Worm (Caenorhabditis elegans) whole organism, L1 larva: ENCODE data around the gene dyf-6.
A peak's percentile ranks its signal among the peaks of the same experiment; 100 is the strongest.

Experiments used
- C04F5.9 ChIP-seq: sonication (generic microtip); optimal IDR thresholded peaks from 2 replicates; lab custom pipeline; 2016; ENCODE audit warnings: missing genetic modification characterization, missing compliant biosample characterization
- C16A3.4 ChIP-seq: fragments of 150-350 bp; optimal IDR thresholded peaks from 2 replicates; lab custom pipeline; 2014; ENCODE audit warnings: missing biosample characterization, missing genetic modification characterization
- C34B4.2 ChIP-seq: sonication (generic microtip); optimal IDR thresholded peaks from 2 replicates; lab custom pipeline; 2017; ENCODE audit warnings: mild to moderate bottlenecking, missing genetic modification characterization, missing compliant biosample characterization
- F16B12.6 ChIP-seq: fragments of 150-350 bp; optimal IDR thresholded peaks from 2 replicates; lab custom pipeline; 2014; ENCODE audit warnings: missing biosample characterization, missing genetic modification characterization
- ama-1 ChIP-seq: fragments of 150-350 bp; optimal IDR thresholded peaks from 2 replicates; lab custom pipeline; 2014
- blmp-1 ChIP-seq: fragments of 150-350 bp; optimal IDR thresholded peaks from 2 replicates; lab custom pipeline; 2014; ENCODE audit warnings: missing biosample characterization, missing genetic modification characterization
- ceh-8 ChIP-seq: fragments of 200-800 bp; sonication (Bioruptor generic); optimal IDR thresholded peaks from 2 replicates; lab custom pipeline; 2018; ENCODE audit warnings: mild to moderate bottlenecking, missing genetic modification characterization, moderate library complexity, missing compliant biosample characterization
- ceh-82 ChIP-seq, 3 experiments: fragments of 150-350 bp in 1 of 3; sonication (generic microtip) in 2 of 3; optimal IDR thresholded peaks; 2 replicates each; lab custom pipeline; 2014 to 2017; ENCODE audit warnings: missing biosample characterization in 3 of 3, missing genetic modification characterization in 3 of 3
- ces-1 ChIP-seq: fragments of 150-350 bp; optimal IDR thresholded peaks from 2 replicates; lab custom pipeline; 2014; ENCODE audit warnings: missing biosample characterization, missing genetic modification reagents, missing genetic modification characterization
- dpl-1 ChIP-seq, 3 experiments: fragments of 150-350 bp in 2 of 3; sonication (generic microtip) in 1 of 3; optimal IDR thresholded peaks; 2 replicates each; lab custom pipeline; 2014 to 2017; ENCODE audit warnings: missing biosample characterization in 3 of 3, missing genetic modification characterization in 3 of 3, missing genetic modification reagents in 3 of 3
- dsc-1 ChIP-seq: sonication (generic microtip); optimal IDR thresholded peaks from 2 replicates; lab custom pipeline; 2016; ENCODE audit warnings: mild to moderate bottlenecking, missing genetic modification characterization, missing compliant biosample characterization
- efl-1 ChIP-seq, 4 experiments: fragments of 150-350 bp; optimal IDR thresholded peaks in 3 of 4; peaks in 1 of 4; 1 replicate in 1 of 4; 2 replicates in 3 of 4; lab custom pipeline; 2014; ENCODE audit warnings: missing biosample characterization in 2 of 4, missing genetic modification characterization in 2 of 4, missing genetic modification reagents in 2 of 4
- efl-3 ChIP-seq: fragments of 200-800 bp; sonication (Bioruptor generic); optimal IDR thresholded peaks from 2 replicates; lab custom pipeline; 2018; ENCODE audit warnings: mild to moderate bottlenecking, missing genetic modification characterization, missing compliant biosample characterization
- egl-13 ChIP-seq: sonication (generic microtip); optimal IDR thresholded peaks from 2 replicates; lab custom pipeline; 2016; ENCODE audit warnings: missing genotype, missing genetic modification reagents, missing genetic modification characterization, missing compliant biosample characterization
- egl-27 ChIP-seq, 2 experiments: fragments of 150-350 bp in 1 of 2; sonication (generic microtip); optimal IDR thresholded peaks; 3 replicates each; lab custom pipeline; 2017 to 2018; ENCODE audit warnings: missing biosample characterization in 2 of 2, missing genetic modification characterization in 2 of 2, missing genetic modification reagents in 2 of 2
- elt-2 ChIP-seq: sonication (generic microtip); optimal IDR thresholded peaks from 2 replicates; lab custom pipeline; 2016; ENCODE audit warnings: missing genetic modification characterization, mild to moderate bottlenecking, inconsistent platforms, missing compliant biosample characterization, missing genetic modification reagents
- elt-3 ChIP-seq, 6 experiments: fragments of 150-350 bp in 1 of 6; sonication (generic microtip); optimal IDR thresholded peaks; 2 replicates each; lab custom pipeline; 2017 to 2018; ENCODE audit warnings: missing biosample characterization in 6 of 6, missing genetic modification characterization in 6 of 6, inconsistent platforms in 1 of 6
- fkh-10 ChIP-seq: sonication (generic microtip); optimal IDR thresholded peaks from 2 replicates; lab custom pipeline; 2017; ENCODE audit warnings: missing biosample characterization, missing genetic modification reagents, missing genetic modification characterization
- fkh-4 ChIP-seq: sonication (generic microtip); optimal IDR thresholded peaks from 2 replicates; lab custom pipeline; 2016; ENCODE audit warnings: missing compliant biosample characterization, missing genetic modification characterization, borderline replicate concordance
- fkh-8 ChIP-seq: sonication (generic microtip); optimal IDR thresholded peaks from 2 replicates; lab custom pipeline; 2016; ENCODE audit warnings: mild to moderate bottlenecking, missing genetic modification characterization, missing compliant biosample characterization
- grh-1 ChIP-seq: fragments of 200-800 bp; sonication (Bioruptor generic); IDR thresholded peaks from 2 replicates; pipeline ENCODE4 v1.3.6; 2022; ENCODE audit warnings: missing genetic modification reagents, missing genetic modification characterization, missing compliant biosample characterization
- isw-1 ChIP-seq: fragments of 200-800 bp; sonication (Bioruptor generic); IDR thresholded peaks from 2 replicates; pipeline ENCODE4 v1.3.6; 2022; ENCODE audit warnings: missing genetic modification characterization, missing compliant biosample characterization
- jun-1 ChIP-seq: fragments of 150-350 bp; optimal IDR thresholded peaks from 2 replicates; lab custom pipeline; 2014; ENCODE audit warnings: missing biosample characterization, missing genetic modification reagents, missing genetic modification characterization
- lin-14 ChIP-seq: fragments of 200-800 bp; sonication (Bioruptor generic); optimal IDR thresholded peaks from 2 replicates; lab custom pipeline; 2018; ENCODE audit warnings: mild to moderate bottlenecking, missing genetic modification characterization, moderate library complexity, missing compliant biosample characterization
- lin-15B ChIP-seq: fragments of 150-350 bp; sonication (generic microtip); optimal IDR thresholded peaks from 3 replicates; lab custom pipeline; 2014; ENCODE audit warnings: missing biosample characterization, missing genetic modification characterization
- lin-35 ChIP-seq, 2 experiments: fragments of 150-350 bp; optimal IDR thresholded peaks; 2 replicates each; lab custom pipeline; 2014; ENCODE audit warnings: missing biosample characterization in 2 of 2, missing genetic modification characterization in 2 of 2, missing genetic modification reagents in 2 of 2
- lin-39 ChIP-seq: fragments of 150-350 bp; optimal IDR thresholded peaks from 2 replicates; lab custom pipeline; 2014; ENCODE audit warnings: missing biosample characterization, missing genetic modification reagents, missing genetic modification characterization
- lsy-2 ChIP-seq, 2 experiments: fragments of 150-350 bp; optimal IDR thresholded peaks; 2 replicates each; lab custom pipeline; 2014; ENCODE audit warnings: missing biosample characterization in 2 of 2, missing genetic modification characterization in 2 of 2
- nhr-11 ChIP-seq: fragments of 150-350 bp; optimal IDR thresholded peaks from 2 replicates; lab custom pipeline; 2014; ENCODE audit warnings: missing biosample characterization, missing genetic modification characterization
- nhr-12 ChIP-seq: sonication (generic microtip); optimal IDR thresholded peaks from 2 replicates; lab custom pipeline; 2017; ENCODE audit warnings: missing biosample characterization, missing genetic modification characterization
- nhr-19 ChIP-seq: fragments of 200-800 bp; sonication (Bioruptor generic); conservative IDR thresholded peaks from 2 replicates; pipeline ENCODE4 v1.3.6; 2022; ENCODE audit warnings: missing genetic modification characterization, missing compliant biosample characterization
- nhr-20 ChIP-seq: sonication (generic microtip); optimal IDR thresholded peaks from 2 replicates; lab custom pipeline; 2016; ENCODE audit warnings: mild to moderate bottlenecking, missing genetic modification characterization, missing compliant biosample characterization
- nhr-47 ChIP-seq: sonication (generic microtip); optimal IDR thresholded peaks from 2 replicates; lab custom pipeline; 2016; ENCODE audit warnings: mild to moderate bottlenecking, missing genetic modification characterization, moderate library complexity, missing compliant biosample characterization
- nhr-77 ChIP-seq: fragments of 150-350 bp; optimal IDR thresholded peaks from 2 replicates; lab custom pipeline; 2014; ENCODE audit warnings: missing biosample characterization, missing genetic modification characterization
- nhr-85 ChIP-seq: sonication (generic microtip); peaks from one replicate; lab custom pipeline; 2016; ENCODE audit warnings: missing genetic modification characterization, inconsistent platforms, missing compliant biosample characterization
- pax-3 ChIP-seq: fragments of 200-800 bp; sonication (Bioruptor generic); optimal IDR thresholded peaks from 2 replicates; lab custom pipeline; 2018; ENCODE audit warnings: mild to moderate bottlenecking, missing genetic modification characterization, moderate library complexity, missing compliant biosample characterization
- snpc-4 ChIP-seq: fragments of 150-350 bp; optimal IDR thresholded peaks from 2 replicates; lab custom pipeline; 2014; ENCODE audit warnings: missing biosample characterization, missing genetic modification characterization
- sup-37 ChIP-seq: fragments of 200-800 bp; sonication (Bioruptor generic); optimal IDR thresholded peaks from 2 replicates; lab custom pipeline; 2018; ENCODE audit warnings: mild to moderate bottlenecking, missing genetic modification characterization, missing compliant biosample characterization
- unc-30 ChIP-seq: sonication (generic microtip); optimal IDR thresholded peaks from 2 replicates; lab custom pipeline; 2017; ENCODE audit warnings: missing biosample characterization, missing genetic modification characterization
- unc-86 ChIP-seq: sonication (generic microtip); optimal IDR thresholded peaks from 2 replicates; lab custom pipeline; 2016; ENCODE audit warnings: missing genetic modification characterization, missing compliant biosample characterization
- vab-15 ChIP-seq: sonication (generic microtip); optimal IDR thresholded peaks from 2 replicates; lab custom pipeline; 2017; ENCODE audit warnings: missing genotype, mild to moderate bottlenecking, missing genetic modification characterization, missing compliant biosample characterization
- zag-1 ChIP-seq: fragments of 150-350 bp; optimal IDR thresholded peaks from 2 replicates; lab custom pipeline; 2014; ENCODE audit warnings: missing biosample characterization, missing genetic modification characterization
- ztf-11 ChIP-seq, 2 experiments: sonication (generic microtip); optimal IDR thresholded peaks; 2 replicates each; lab custom pipeline; 2016 to 2017; ENCODE audit warnings: missing genetic modification characterization in 2 of 2, missing biosample characterization in 1 of 2, missing compliant biosample characterization in 1 of 2

dyf-6 gene

ce11 chrX:10428557-10428956 is 42.2 kb upstream of the dyf-6 start, which contains the start of gene mig-15:
Gene mig-15, minus strand, starts transcription at chrX:10428657.
- TF ChIP-seq C04F5.9: no peak
- TF ChIP-seq nhr-20 (tag; lab: Kevin White, UChicago): no peak
- no peak for TF ChIP-seq egl-27 (tag; optimal IDR thresholded peaks at IDR 0.05; lab: Kevin White, UChicago)
- TF ChIP-seq fkh-10: no peak
- TF ChIP-seq lin-35 (GFP tag; optimal IDR thresholded peaks at IDR 0.05; lab: Kevin White, UChicago): no peak
- no peak for TF ChIP-seq elt-2
- no peak for TF ChIP-seq nhr-12 (tag; lab: Kevin White, UChicago)
- TF ChIP-seq dsc-1 (tag; lab: Kevin White, UChicago): no peak
- no peak for TF ChIP-seq unc-86
- TF ChIP-seq ces-1 (GFP tag; lab: Kevin White, UChicago): no peak
- no peak for TF ChIP-seq jun-1 (tag; lab: Kevin White, UChicago)
- TF ChIP-seq lin-39 (tag; lab: Kevin White, UChicago): no peak
- TF ChIP-seq zag-1 (tag; lab: Kevin White, UChicago): no peak
- no peak for TF ChIP-seq elt-3 (tag; optimal IDR thresholded peaks at IDR 0.05; lab: Kevin White, UChicago)
- TF ChIP-seq, all 84 proteins: peak for 0

DNA sequence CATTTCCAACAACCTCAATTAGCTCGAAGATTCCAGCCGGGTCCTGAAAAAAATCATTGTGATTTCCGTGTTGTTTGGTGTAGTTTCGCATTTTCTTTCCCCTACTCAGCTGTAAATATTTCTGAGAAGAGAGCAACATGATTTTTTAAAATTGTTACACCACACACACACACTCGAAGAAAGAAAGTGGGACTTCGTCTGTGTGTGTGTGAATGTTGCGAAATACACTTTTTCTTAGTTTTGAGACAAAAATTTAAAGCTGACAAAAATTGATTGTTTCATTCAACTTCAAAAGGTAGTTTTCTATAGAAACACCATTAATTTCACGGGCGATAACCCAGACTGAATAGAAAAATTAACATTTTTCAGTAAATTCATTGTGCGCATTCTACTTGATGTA is 41.8 kb upstream of the dyf-6 start:
- TF ChIP-seq nhr-85 (tag; lab: Kevin White, UChicago) (peak; percentile 49), unc-30 (tag; lab: Kevin White, UChicago) (no peak), lin-14 (GFP tag; lab: Kevin White, UChicago) (peak; percentile 5), efl-1 (optimal IDR thresholded peaks at IDR 0.05; lab: Kevin White, UChicago) (no peak), efl-1 (GFP tag; optimal IDR thresholded peaks at IDR 0.05 in 1 of 2; lab: Kevin White, UChicago) (peak in 1 of 2 experiments; percentile 38), nhr-11 (tag; lab: Kevin White, UChicago) (no peak)
- TF ChIP-seq, all 84 proteins: peak for 3

- peak in 1 of 2 experiments; percentile 48 for TF ChIP-seq ztf-11 (tag; optimal IDR thresholded peaks at IDR 0.05; lab: Kevin White, UChicago)
- no peak for TF ChIP-seq efl-1 (optimal IDR thresholded peaks at IDR 0.05; lab: Kevin White, UChicago)
- TF ChIP-seq efl-1 (GFP tag; optimal IDR thresholded peaks at IDR 0.05 in 1 of 2; lab: Kevin White, UChicago): peak in 1 of 2 experiments; percentile 41
- no peak for TF ChIP-seq nhr-19 (GFP tag; lab: Robert Waterston, UW)
- TF ChIP-seq, all 84 proteins: peak for 2
Observed at ce11 chrX:10424744-10425143, 38.4 kb upstream of the dyf-6 start.

- TF ChIP-seq nhr-11 (tag; lab: Kevin White, UChicago) (no peak), nhr-85 (tag; lab: Kevin White, UChicago) (peak; percentile 30)
Observed at ce11 chrX:10422714-10423113, 36.4 kb upstream of the dyf-6 start.

ce11 chrX:10419743-10420142 is 33.4 kb upstream of the dyf-6 start, which contains the start of gene cdk-11.2:
Gene cdk-11.2, minus strand, starts transcription at chrX:10419765.
- TF ChIP-seq blmp-1 (tag; lab: Kevin White, UChicago) (peak; percentile 79), egl-27 (tag; optimal IDR thresholded peaks at IDR 0.05; lab: Kevin White, UChicago) (no peak), nhr-47 (peak; percentile 60), ces-1 (GFP tag; lab: Kevin White, UChicago) (no peak), lin-15B (no peak), C34B4.2 (tag; lab: Kevin White, UChicago) (no peak), dsc-1 (tag; lab: Kevin White, UChicago) (no peak), lsy-2 (tag; optimal IDR thresholded peaks at IDR 0.05; lab: Kevin White, UChicago) (peak; percentile 47 to 74), nhr-77 (tag; lab: Kevin White, UChicago) (peak; percentile 37), unc-30 (tag; lab: Kevin White, UChicago) (no peak), egl-13 (tag; lab: Kevin White, UChicago) (no peak), fkh-4 (tag; lab: Kevin White, UChicago) (no peak), ceh-8 (GFP tag; lab: Kevin White, UChicago) (no peak), isw-1 (GFP tag; lab: Robert Waterston, UW) (peak; percentile 21; the same call in 1 of the 2 replicates), fkh-8 (peak; percentile 12), dpl-1 (GFP tag; optimal IDR thresholded peaks at IDR 0.05; lab: Kevin White, UChicago) (peak; percentile 35 to 63 (median 40)), snpc-4 (tag; lab: Kevin White, UChicago) (no peak), vab-15 (no peak), F16B12.6 (tag; lab: Kevin White, UChicago) (peak; percentile 97), zag-1 (tag; lab: Kevin White, UChicago) (no peak), efl-3 (no peak), efl-1 (optimal IDR thresholded peaks at IDR 0.05; lab: Kevin White, UChicago) (peak; percentile 55 to 61), efl-1 (GFP tag; optimal IDR thresholded peaks at IDR 0.05 in 1 of 2; lab: Kevin White, UChicago) (peak; percentile 34 to 91), C16A3.4 (peak; percentile 70), sup-37 (no peak), grh-1 (no peak; the same call in 1 of the 2 replicates), ceh-82 (tag; optimal IDR thresholded peaks at IDR 0.05; lab: Kevin White, UChicago) (peak; percentile 48 to 85 (median 53)), pax-3 (no peak), ama-1 (lab: Kevin White, UChicago) (no peak)
